Worm (Caenorhabditis elegans): ENCODE results near the gene sdz-10.

sdz-10 gene

ce11 chrII:2781355-2781754 lies 9.3 kb upstream of the sdz-10 start, which contains the start of gene F08D12.2:
TSS of gene F08D12.2 (plus strand) at chrII:2781655.
- TF ChIP-seq unc-3 (GFP tag; conservative IDR thresholded peaks at IDR 0.05) = no peak
- TF ChIP-seq unc-3 (tag; optimal IDR thresholded peaks at IDR 0.05) = no peak
- TF ChIP-seq ztf-16 (tag; optimal IDR thresholded peaks at IDR 0.05) = no peak
- TF ChIP-seq sox-2 (GFP tag; IDR thresholded peaks at IDR 0.05) = no peak
- no peak for TF ChIP-seq dve-1 (tag; optimal IDR thresholded peaks at IDR 0.05)
- no peak for TF ChIP-seq hlh-6 (tag; optimal IDR thresholded peaks at IDR 0.05)
- no peak for TF ChIP-seq C08G9.2 (tag; optimal IDR thresholded peaks at IDR 0.05)

ce11 chrII:2780804-2781203 lies 8.7 kb upstream of the sdz-10 start:
- TF ChIP-seq ceh-2 (tag; optimal IDR thresholded peaks at IDR 0.05) = no peak
- TF ChIP-seq ref-2 (tag; optimal IDR thresholded peaks at IDR 0.05) = no peak
- no peak for TF ChIP-seq ztf-16 (tag; optimal IDR thresholded peaks at IDR 0.05)
- TF ChIP-seq nhr-232 (tag; optimal IDR thresholded peaks at IDR 0.05) = no peak
- no peak for TF ChIP-seq nhr-11 (tag; optimal IDR thresholded peaks at IDR 0.05)
- no peak for TF ChIP-seq gmeb-2 (tag; optimal IDR thresholded peaks at IDR 0.05)
- no peak for TF ChIP-seq tbx-7 (tag; optimal IDR thresholded peaks at IDR 0.05)
- TF ChIP-seq fkh-6 (tag; optimal IDR thresholded peaks at IDR 0.05) = no peak
- TF ChIP-seq ceh-9 (tag; optimal IDR thresholded peaks at IDR 0.05) = no peak
- TF ChIP-seq ceh-48 (tag; optimal IDR thresholded peaks at IDR 0.05) = no peak
- no peak for TF ChIP-seq dmd-4 (tag; optimal IDR thresholded peaks at IDR 0.05; ENCODE audit: borderline replicate concordance)
- no peak for TF ChIP-seq tbx-2 (tag; optimal IDR thresholded peaks at IDR 0.05)

- TF ChIP-seq nhr-232 (tag; optimal IDR thresholded peaks at IDR 0.05) = no peak
- no peak for TF ChIP-seq ceh-19 (GFP tag; optimal IDR thresholded peaks at IDR 0.05)
- no peak for TF ChIP-seq pat-9 (tag; optimal IDR thresholded peaks at IDR 0.05)
- no peak for TF ChIP-seq eyg-1 (tag; optimal IDR thresholded peaks at IDR 0.05)
- TF ChIP-seq syd-9 (tag; optimal IDR thresholded peaks at IDR 0.05) = no peak
- no peak for TF ChIP-seq rnt-1 (tag; optimal IDR thresholded peaks at IDR 0.05)
- TF ChIP-seq fax-1 (tag; optimal IDR thresholded peaks at IDR 0.05) = no peak
- TF ChIP-seq elt-4 (tag; optimal IDR thresholded peaks at IDR 0.05) = no peak
- TF ChIP-seq ceh-22 (tag; optimal IDR thresholded peaks at IDR 0.05) = no peak
- no peak for TF ChIP-seq fkh-10 (GFP tag; optimal IDR thresholded peaks at IDR 0.05)
- no peak for TF ChIP-seq ceh-45 (GFP tag; IDR thresholded peaks at IDR 0.05)
- no peak for TF ChIP-seq K02D7.2 (tag; optimal IDR thresholded peaks at IDR 0.05)
- no peak for TF ChIP-seq sox-2 (GFP tag; IDR thresholded peaks at IDR 0.05)
- TF ChIP-seq hlh-6 (tag; optimal IDR thresholded peaks at IDR 0.05) = no peak
- TF ChIP-seq tbx-7 (tag; optimal IDR thresholded peaks at IDR 0.05) = no peak
- no peak for TF ChIP-seq pha-2 (tag; optimal IDR thresholded peaks at IDR 0.05)
- no peak for TF ChIP-seq unc-3 (GFP tag; conservative IDR thresholded peaks at IDR 0.05)
- TF ChIP-seq unc-3 (tag; optimal IDR thresholded peaks at IDR 0.05) = no peak
- TF ChIP-seq pros-1 (tag; optimal IDR thresholded peaks at IDR 0.05) = no peak
Observed at ce11 chrII:2779253-2779652, 7.2 kb upstream of the sdz-10 start, which contains the start of gene F08D12.3. TSS of gene F08D12.3 (plus strand) at chrII:2779553.

ce11 chrII:2777846-2778245 lies 5.8 kb upstream of the sdz-10 start, which contains the start of gene F08D12.4:
TSS of gene F08D12.4 (plus strand) at chrII:2778146.
- TF ChIP-seq pax-1 (tag; optimal IDR thresholded peaks at IDR 0.05) (no peak), elt-2 (tag; optimal IDR thresholded peaks at IDR 0.05) (no peak), pros-1 (tag; optimal IDR thresholded peaks at IDR 0.05) (no peak), ceh-30 (tag; optimal IDR thresholded peaks at IDR 0.05) (no peak), dmd-4 (tag; optimal IDR thresholded peaks at IDR 0.05; ENCODE audit: borderline replicate concordance) (no peak), pha-2 (tag; optimal IDR thresholded peaks at IDR 0.05) (no peak)

ce11 chrII:2774904-2775303 lies 2.8 kb upstream of the sdz-10 start, which contains the start of gene fbxb-111:
TSS of gene fbxb-111 (minus strand) at chrII:2775004.
- TF ChIP-seq npax-4 (tag; optimal IDR thresholded peaks at IDR 0.05) (no peak), hlh-8 (tag; optimal IDR thresholded peaks at IDR 0.05) (no peak), Y22D7AL.16 (tag; optimal IDR thresholded peaks at IDR 0.05) (no peak), ref-2 (tag; optimal IDR thresholded peaks at IDR 0.05) (peak; percentile 20), fkh-6 (tag; optimal IDR thresholded peaks at IDR 0.05) (no peak), K02D7.2 (tag; optimal IDR thresholded peaks at IDR 0.05) (no peak), ceh-14 (tag; optimal IDR thresholded peaks at IDR 0.05) (no peak), nfya-1 (tag; optimal IDR thresholded peaks at IDR 0.05) (no peak), ahr-1 (tag; optimal IDR thresholded peaks at IDR 0.05) (no peak)

All from whole organism, late embryonic.